ENCODE assay signal across 2 worm cellular contexts in genomic region chrX:10138494-10138893, ce11.
A peak's percentile ranks its signal among the peaks of the same experiment; 100 is the strongest.
TF ChIP-seq lines count a peak whose summit lies in the region.

TSS of gene moc-1 (minus strand) at chrX:10138620.

TF ChIP-seq in whole organism, L1 larva, 84 proteins besides CTCF, POLR2A, EP300 and RAD21:
- peak; percentile 25 for TF ChIP-seq skn-1 (tag; optimal IDR thresholded peaks at IDR 0.05; lab: Kevin White, UChicago)
- no peak for TF ChIP-seq lsy-2 (tag; optimal IDR thresholded peaks at IDR 0.05; lab: Kevin White, UChicago)
- TF ChIP-seq blmp-1 (tag; optimal IDR thresholded peaks at IDR 0.05; lab: Kevin White, UChicago): peak; percentile 52
- peak; percentile 45 for TF ChIP-seq fkh-8 (tag; optimal IDR thresholded peaks at IDR 0.05; lab: Kevin White, UChicago)
- peak; percentile 28 for TF ChIP-seq nhr-71 (tag; optimal IDR thresholded peaks at IDR 0.05; lab: Kevin White, UChicago)
TF ChIP-seq in whole organism, L1 larva: peak in this region for 4.

TF ChIP-seq in whole organism, L4 larva, 104 proteins besides CTCF, POLR2A, EP300 and RAD21:
- TF ChIP-seq unc-62 (GFP tag; optimal IDR thresholded peaks at IDR 0.05 in 1 of 2; lab: Kevin White, UChicago) (peak in 1 of 2 experiments; percentile 94), unc-62 (tag; optimal IDR thresholded peaks at IDR 0.05; lab: Kevin White, UChicago) (no peak), daf-16 (GFP tag; optimal IDR thresholded peaks at IDR 0.05; lab: Kevin White, UChicago) (no peak), daf-16 (tag; optimal IDR thresholded peaks at IDR 0.05; lab: Kevin White, UChicago) (peak; percentile 19), lin-13 (GFP tag; optimal IDR thresholded peaks at IDR 0.05; lab: Kevin White, UChicago) (no peak), zip-2 (tag; optimal IDR thresholded peaks at IDR 0.05; lab: Kevin White, UChicago) (no peak), lin-1 (GFP tag; IDR thresholded peaks at IDR 0.05; lab: Robert Waterston, UW) (no peak), cey-2 (tag; optimal IDR thresholded peaks at IDR 0.05; lab: Kevin White, UChicago; ENCODE audit: borderline replicate concordance, insufficient read depth) (no peak), ceh-20 (GFP tag; IDR thresholded peaks at IDR 0.05; lab: Robert Waterston, UW) (no peak), dpl-1 (GFP tag; optimal IDR thresholded peaks at IDR 0.05; lab: Kevin White, UChicago) (no peak), lin-15B (tag; optimal IDR thresholded peaks at IDR 0.05; lab: Kevin White, UChicago) (no peak), nhr-48 (tag; optimal IDR thresholded peaks at IDR 0.05; lab: Kevin White, UChicago) (no peak), dmd-6 (GFP tag; IDR thresholded peaks at IDR 0.05; lab: Robert Waterston, UW) (no peak), unc-39 (tag; optimal IDR thresholded peaks at IDR 0.05; lab: Kevin White, UChicago) (no peak)
TF ChIP-seq in whole organism, L4 larva: peak in this region for 2.

Comparison
In these comparisons a context has a peak if more than half of its experiments do, and no peak if none do; other contexts are left out.
1. Of the 29 proteins assayed by ChIP-seq in both whole organism, L4 larva and whole organism, L1 larva: peak only in whole organism, L4 larva: none; only in whole organism, L1 larva: skn-1; in both: none; in neither: 27; mixed calls (peak in some experiments, not most) for 1.